Worm (Caenorhabditis elegans) whole organism, mixed stage, embryonic: Measurements from ENCODE around the gene fbxa-50.

Source experiments
- ces-1 ChIP-seq: fragments of 150-350 bp; optimal IDR thresholded peaks from 2 replicates; lab custom pipeline; 2014; ENCODE audit warnings: missing biosample characterization, missing genetic modification reagents, missing genetic modification characterization
- lin-13 ChIP-seq: fragments of 150-350 bp; optimal IDR thresholded peaks from 2 replicates; lab custom pipeline; 2014; ENCODE audit warnings: missing biosample characterization, missing genetic modification characterization
- nhr-76 ChIP-seq: sonication (generic microtip); optimal IDR thresholded peaks from 2 replicates; lab custom pipeline; 2017; ENCODE audit warnings: missing biosample characterization, missing genetic modification characterization
- unc-62 ChIP-seq: fragments of 150-350 bp; optimal IDR thresholded peaks from 2 replicates; lab custom pipeline; 2014; ENCODE audit warnings: missing biosample characterization, missing genetic modification reagents, missing genetic modification characterization

DNA sequence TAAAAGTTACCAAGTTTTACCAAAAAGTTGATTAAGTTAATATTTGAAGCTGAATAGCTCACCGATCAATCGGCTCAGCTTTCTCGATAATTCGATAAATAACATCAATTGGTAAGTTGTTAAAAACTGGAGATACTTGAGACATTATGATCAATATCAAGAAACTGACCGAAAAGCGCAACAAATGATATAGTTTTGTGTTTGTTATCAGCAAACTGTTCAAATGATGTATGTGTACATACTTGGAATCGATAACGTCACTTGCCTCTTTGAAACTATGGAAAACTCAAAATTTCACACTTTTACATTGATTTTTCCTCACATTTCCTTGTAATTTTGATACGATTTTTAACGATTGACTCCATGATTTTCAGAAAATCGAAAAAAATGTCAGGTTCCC lies 26.7 kb upstream of the fbxa-50 start, which contains the start of the genes fbxa-80 and fbxa-19:
- TF ChIP-seq unc-62 (GFP tag; lab: Kevin White, UChicago): no peak
- TF ChIP-seq nhr-76 (tag; lab: Kevin White, UChicago): no peak
- TF ChIP-seq ces-1 (GFP tag; lab: Kevin White, UChicago): no peak
- TF ChIP-seq lin-13 (tag; lab: Kevin White, UChicago): no peak
